Fruit fly (Drosophila melanogaster): ENCODE results near the gene GILT2.

DNA sequence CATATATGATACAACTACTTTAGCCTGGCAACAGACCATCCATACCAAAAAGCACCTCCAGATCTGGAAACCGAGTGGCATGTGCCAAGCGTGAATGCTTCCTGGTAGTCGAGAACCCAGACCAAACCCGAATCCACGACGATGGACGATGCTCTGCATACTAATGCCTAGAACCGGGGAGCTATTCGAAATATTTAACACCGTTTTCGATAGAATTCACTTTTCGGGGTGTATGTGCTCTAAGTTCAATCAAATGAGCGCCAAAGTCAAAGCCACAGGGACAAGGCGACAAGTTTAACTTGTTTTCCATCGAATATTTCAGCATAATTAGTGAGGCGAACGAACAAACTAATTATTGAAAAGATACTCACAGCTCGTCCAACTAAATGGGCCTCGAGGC, 15.9 kb upstream of the GILT2 start:
- TF ChIP-seq dmrt93B (GFP tag; optimal IDR thresholded peaks at IDR 0.05), result no peak
- no peak for TF ChIP-seq Hr83 (GFP tag; optimal IDR thresholded peaks at IDR 0.05; ENCODE audit: poor library complexity, severe bottlenecking)
- TF ChIP-seq usp (GFP tag; optimal IDR thresholded peaks at IDR 0.05), result no peak
- no peak for TF ChIP-seq GATAd (GFP tag; optimal IDR thresholded peaks at IDR 0.05)

Measured in whole organism, wandering third instar larva.